Worm (Caenorhabditis elegans) whole organism, L1 larva: ENCODE measurements around the gene ugt-45.

Experiments used
- egl-27 ChIP-seq, 2 experiments: fragments of 150-350 bp in 1 of 2; sonication (generic microtip); optimal IDR thresholded peaks; 3 replicates each; lab custom pipeline; 2017 to 2018; ENCODE audit warnings: missing biosample characterization in 2 of 2, missing genetic modification characterization in 2 of 2, missing genetic modification reagents in 2 of 2
- nhr-77 ChIP-seq: fragments of 150-350 bp; optimal IDR thresholded peaks from 2 replicates; lab custom pipeline; 2014; ENCODE audit warnings: missing biosample characterization, missing genetic modification characterization
- zip-4 ChIP-seq: fragments of 200-800 bp; sonication (Bioruptor generic); optimal IDR thresholded peaks from 2 replicates; lab custom pipeline; 2018; ENCODE audit warnings: mild to moderate bottlenecking, missing genetic modification characterization, moderate library complexity, missing compliant biosample characterization

ce11 chrIV:3733287-3733686 lies 17.6 kb downstream of the ugt-45 start:
- TF ChIP-seq egl-27 (tag; optimal IDR thresholded peaks at IDR 0.05; lab: Kevin White, UChicago) (no peak), nhr-77 (no peak), zip-4 (GFP tag; lab: Kevin White, UChicago) (no peak)
